Fruit fly (Drosophila melanogaster): ENCODE measurements around the gene Pde9.

DNA sequence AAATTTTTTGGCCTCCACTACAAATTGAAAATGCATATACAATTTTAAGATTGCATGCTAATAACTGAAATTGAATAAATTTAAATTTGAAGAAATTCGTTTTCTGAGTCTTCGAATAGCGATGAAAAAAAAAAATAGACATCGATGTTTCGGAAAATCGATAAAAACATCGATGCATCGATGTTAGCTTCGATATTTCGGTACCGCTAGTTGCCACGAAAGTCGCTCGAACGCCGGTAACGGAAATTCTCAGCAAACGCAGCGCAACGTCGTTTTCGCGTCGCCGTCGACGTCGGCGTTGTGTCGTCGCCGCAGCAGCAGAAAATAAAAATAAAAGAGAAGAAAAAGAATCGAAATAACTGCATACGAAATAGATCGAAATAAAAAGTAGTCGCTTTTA is 132.1 kb downstream of the Pde9 start, which contains the start of gene Agpat1:
- TF ChIP-seq cnc (optimal IDR thresholded peaks at IDR 0.05) (no peak), cic (GFP tag; optimal IDR thresholded peaks at IDR 0.05) (no peak), CG12768 (GFP tag; optimal IDR thresholded peaks at IDR 0.05) (no peak), CG7101 (tag; optimal IDR thresholded peaks at IDR 0.05) (no peak), pad (GFP tag; optimal IDR thresholded peaks at IDR 0.05) (no peak), CG7045 (GFP tag; optimal IDR thresholded peaks at IDR 0.05) (no peak), CG33017 (tag; optimal IDR thresholded peaks at IDR 0.05) (no peak), tj (GFP tag; optimal IDR thresholded peaks at IDR 0.05) (no peak), toe (GFP tag; optimal IDR thresholded peaks at IDR 0.05) (no peak), kay (GFP tag; ENCODE audit: borderline replicate concordance) (no peak)

All from whole organism, adult.